Fruit fly (Drosophila melanogaster) whole organism, embryonic: ENCODE results near the gene Sgsh.

Experiments
- Atf6 ChIP-seq: fragments of 200-800 bp; sonication (Bioruptor generic); IDR thresholded peaks from 2 replicates; pipeline ENCODE4 v1.3.6; 2022; ENCODE audit warnings: missing biosample characterization, missing genetic modification characterization
- CG1233 ChIP-seq: fragments of 200-800 bp; sonication (Bioruptor generic); optimal IDR thresholded peaks from 4 replicates; lab custom pipeline; 2018; ENCODE audit warnings: missing biosample characterization, mild to moderate bottlenecking, missing genetic modification characterization
- CG12769 ChIP-seq: fragments of 200-800 bp; sonication (Bioruptor generic); optimal IDR thresholded peaks from 2 replicates; lab custom pipeline; 2019; ENCODE audit warnings: missing biosample characterization, mild to moderate bottlenecking, missing genetic modification characterization, moderate library complexity
- CG14441 ChIP-seq: fragments of 200-800 bp; sonication (Bioruptor generic); IDR thresholded peaks from 2 replicates; pipeline ENCODE4 v1.3.6; 2022; ENCODE audit warnings: missing biosample characterization, missing genetic modification characterization
- CG14860 ChIP-seq: fragments of 200-800 bp; sonication (Bioruptor generic); IDR thresholded peaks from 3 replicates; pipeline ENCODE4 v1.3.6; 2022; ENCODE audit warnings: missing biosample characterization, missing genetic modification characterization; ENCODE audit not compliant: partially characterized antibody
- CG2199 ChIP-seq: fragments of 200-800 bp; sonication (Bioruptor generic); IDR thresholded peaks from 3 replicates; pipeline ENCODE4 v1.3.6; 2022; ENCODE audit warnings: missing biosample characterization, missing genetic modification characterization
- CG3281 ChIP-seq: fragments of 200-800 bp; sonication (Bioruptor generic); optimal IDR thresholded peaks from 3 replicates; lab custom pipeline; 2017; ENCODE audit warnings: missing biosample characterization, mild to moderate bottlenecking, missing genetic modification characterization
- CG34422 ChIP-seq: fragments of 200-800 bp; sonication (Bioruptor generic); IDR thresholded peaks from 3 replicates; pipeline ENCODE4 v1.3.6; 2022; ENCODE audit warnings: missing biosample characterization, missing genetic modification characterization
- CG4328 ChIP-seq: fragments of 200-800 bp; sonication (Bioruptor generic); optimal IDR thresholded peaks from 3 replicates; lab custom pipeline; 2017; ENCODE audit warnings: missing biosample characterization, missing genetic modification reagents, missing genetic modification characterization
- CG4404 ChIP-seq: fragments of 200-800 bp; sonication (Bioruptor generic); IDR thresholded peaks from 2 replicates; pipeline ENCODE4 v1.3.6; 2022; ENCODE audit warnings: missing biosample characterization, missing genetic modification characterization
- CG6813 ChIP-seq: fragments of 200-800 bp; sonication (Bioruptor generic); optimal IDR thresholded peaks from 2 replicates; lab custom pipeline; 2017; ENCODE audit warnings: missing biosample characterization, missing genetic modification characterization, mild to moderate bottlenecking, moderate library complexity, missing genetic modification reagents
- CG8089 ChIP-seq: fragments of 200-800 bp; sonication (Bioruptor generic); optimal IDR thresholded peaks from 3 replicates; lab custom pipeline; 2016; ENCODE audit warnings: missing biosample characterization, missing genetic modification characterization
- Camta ChIP-seq: fragments of 200-800 bp; sonication (Bioruptor generic); optimal IDR thresholded peaks from 2 replicates; lab custom pipeline; 2016; ENCODE audit warnings: missing biosample characterization, missing genetic modification characterization
- Chrac-16 ChIP-seq: fragments of 200-800 bp; sonication (Bioruptor generic); optimal IDR thresholded peaks from 3 replicates; lab custom pipeline; 2016; ENCODE audit warnings: missing biosample characterization, missing genetic modification characterization
- Elba2 ChIP-seq: fragments of 200-800 bp; sonication (Bioruptor generic); optimal IDR thresholded peaks from 3 replicates; lab custom pipeline; 2016; ENCODE audit warnings: missing biosample characterization, missing genetic modification characterization
- HLHmδ ChIP-seq: fragments of 200-800 bp; sonication (Bioruptor generic); optimal IDR thresholded peaks from 2 replicates; lab custom pipeline; 2018; ENCODE audit warnings: missing biosample characterization, mild to moderate bottlenecking, missing genetic modification characterization, moderate library complexity
- HmgZ ChIP-seq: fragments of 200-800 bp; sonication (Bioruptor generic); optimal IDR thresholded peaks from 2 replicates; lab custom pipeline; 2018; ENCODE audit warnings: missing biosample characterization, mild to moderate bottlenecking, missing genetic modification characterization
- Hmr ChIP-seq: fragments of 200-800 bp; sonication (Bioruptor generic); optimal IDR thresholded peaks from 3 replicates; lab custom pipeline; 2017; ENCODE audit warnings: mild to moderate bottlenecking, missing biosample characterization, missing genetic modification reagents, missing genetic modification characterization
- Hr51 ChIP-seq, 2 experiments: fragments of 200-800 bp; sonication (Bioruptor generic); optimal IDR thresholded peaks; 2 replicates in 1 of 2; 3 replicates in 1 of 2; lab custom pipeline; 2016 to 2018; ENCODE audit warnings: missing biosample characterization in 2 of 2, missing genetic modification characterization in 2 of 2, mild to moderate bottlenecking in 1 of 2, moderate library complexity in 1 of 2
- Pdp1 ChIP-seq, 2 experiments: fragments of 200-800 bp; sonication (Bioruptor generic); optimal IDR thresholded peaks; 3 replicates each; lab custom pipeline; 2016; ENCODE audit warnings: missing biosample characterization in 2 of 2, missing genetic modification characterization in 2 of 2, mild to moderate bottlenecking in 1 of 2, moderate library complexity in 1 of 2
- Side ChIP-seq: fragments of 200-800 bp; sonication (Bioruptor generic); optimal IDR thresholded peaks from 2 replicates; lab custom pipeline; 2016; ENCODE audit warnings: missing biosample characterization, missing genetic modification characterization
- ap ChIP-seq: fragments of 200-800 bp; sonication (Bioruptor generic); IDR thresholded peaks from 2 replicates; pipeline ENCODE4 v1.3.6; 2022; ENCODE audit warnings: missing biosample characterization, missing genetic modification characterization
- cg ChIP-seq: fragments of 200-800 bp; sonication (Bioruptor generic); optimal IDR thresholded peaks from 3 replicates; lab custom pipeline; 2019; ENCODE audit warnings: missing biosample characterization, mild to moderate bottlenecking, missing genetic modification characterization, moderate library complexity
- croc ChIP-seq: fragments of 200-800 bp; sonication (Bioruptor generic); conservative IDR thresholded peaks from 3 replicates; pipeline ENCODE4 v1.3.6; 2022; ENCODE audit warnings: missing biosample characterization, missing genetic modification characterization
- danr ChIP-seq: fragments of 200-800 bp; sonication (Bioruptor generic); IDR thresholded peaks from 2 replicates; pipeline ENCODE4 v1.3.6; 2022; ENCODE audit warnings: missing biosample characterization, missing genetic modification characterization
- disco-r ChIP-seq: fragments of 200-800 bp; sonication (Bioruptor generic); optimal IDR thresholded peaks from 2 replicates; lab custom pipeline; 2016; ENCODE audit warnings: missing biosample characterization, missing genetic modification characterization
- dysf ChIP-seq: fragments of 200-800 bp; sonication (Bioruptor generic); IDR thresholded peaks from 3 replicates; pipeline ENCODE4 v1.3.6; 2022; ENCODE audit warnings: missing biosample characterization, missing genetic modification characterization
- fd64A ChIP-seq: fragments of 200-800 bp; sonication (Bioruptor generic); optimal IDR thresholded peaks from 3 replicates; lab custom pipeline; 2018; ENCODE audit warnings: missing biosample characterization, mild to moderate bottlenecking, missing genetic modification characterization
- ftz-f1 ChIP-seq: fragments of 200-800 bp; sonication (Bioruptor generic); optimal IDR thresholded peaks from 2 replicates; lab custom pipeline; 2016; ENCODE audit warnings: missing biosample characterization, missing genetic modification characterization
- ind ChIP-seq: fragments of 200-800 bp; sonication (Bioruptor generic); optimal IDR thresholded peaks from 3 replicates; lab custom pipeline; 2016; ENCODE audit warnings: missing biosample characterization, missing genetic modification characterization
- kah ChIP-seq: fragments of 200-800 bp; sonication (Bioruptor generic); optimal IDR thresholded peaks from 2 replicates; lab custom pipeline; 2018; ENCODE audit warnings: missing biosample characterization, mild to moderate bottlenecking, missing genetic modification characterization
- ken ChIP-seq: fragments of 200-800 bp; sonication (Bioruptor generic); IDR thresholded peaks from 3 replicates; pipeline ENCODE4 v1.3.6; 2022; ENCODE audit warnings: missing biosample characterization, missing genetic modification characterization
- klu ChIP-seq: fragments of 200-800 bp; sonication (Bioruptor generic); IDR thresholded peaks from 2 replicates; pipeline ENCODE4 v1.3.6; 2022; ENCODE audit warnings: missing biosample characterization, missing genetic modification characterization
- lilli ChIP-seq: fragments of 200-800 bp; sonication (Bioruptor generic); optimal IDR thresholded peaks from 3 replicates; lab custom pipeline; 2016; ENCODE audit warnings: missing biosample characterization, missing genetic modification characterization
- lmd ChIP-seq: fragments of 200-800 bp; sonication (Bioruptor generic); IDR thresholded peaks from 2 replicates; pipeline ENCODE4 v1.3.6; 2022; ENCODE audit warnings: missing biosample characterization, missing genetic modification characterization
- mirr ChIP-seq: fragments of 200-800 bp; sonication (Bioruptor generic); optimal IDR thresholded peaks from 3 replicates; lab custom pipeline; 2018; ENCODE audit warnings: missing biosample characterization, mild to moderate bottlenecking, missing genetic modification characterization
- pan ChIP-seq, 4 experiments: fragments of >200 bp in 3 of 4; fragments of 200-800 bp in 1 of 4; sonication (Bioruptor generic) in 1 of 4; optimal IDR thresholded peaks in 3 of 4; IDR thresholded peaks in 1 of 4; 2 replicates each; pipeline versions ENCODE4 v1.3.6 to Lab custom; 2017 to 2022; ENCODE audit warnings: missing biosample characterization in 2 of 4, missing genetic modification characterization in 2 of 4, mixed read lengths in 1 of 4
- pb ChIP-seq: fragments of 200-800 bp; sonication (Bioruptor generic); optimal IDR thresholded peaks from 3 replicates; lab custom pipeline; 2016; ENCODE audit warnings: missing biosample characterization, missing genetic modification characterization
- prd ChIP-seq, 3 experiments: fragments of >200 bp in 2 of 3; fragments of 200-800 bp in 1 of 3; sonication (Bioruptor generic) in 1 of 3; optimal IDR thresholded peaks in 2 of 3; IDR thresholded peaks in 1 of 3; 2 replicates in 2 of 3; 3 replicates in 1 of 3; pipeline versions ENCODE4 v1.3.6 to Lab custom; 2017 to 2022; ENCODE audit warnings: missing biosample characterization in 1 of 3, missing genetic modification characterization in 1 of 3
- psq ChIP-seq: fragments of 200-800 bp; sonication (Bioruptor generic); optimal IDR thresholded peaks from 2 replicates; lab custom pipeline; 2017; ENCODE audit warnings: missing biosample characterization, missing genetic modification characterization
- ro ChIP-seq: fragments of 200-800 bp; sonication (Bioruptor generic); IDR thresholded peaks from 2 replicates; pipeline ENCODE4 v1.3.6; 2022; ENCODE audit warnings: missing biosample characterization, missing genetic modification characterization
- sd ChIP-seq: fragments of 200-800 bp; sonication (Bioruptor generic); optimal IDR thresholded peaks from 3 replicates; lab custom pipeline; 2018; ENCODE audit warnings: missing biosample characterization, mild to moderate bottlenecking, missing genetic modification characterization, moderate library complexity
- slbo ChIP-seq: fragments of 200-800 bp; sonication (Bioruptor generic); IDR thresholded peaks from 2 replicates; pipeline ENCODE4 v1.3.6; 2022; ENCODE audit warnings: missing biosample characterization, missing genetic modification characterization
- sug ChIP-seq: fragments of 200-800 bp; optimal IDR thresholded peaks from 2 replicates; lab custom pipeline; 2019; ENCODE audit warnings: missing biosample characterization, mild to moderate bottlenecking, missing genetic modification characterization, moderate library complexity
- tap ChIP-seq: fragments of 200-800 bp; optimal IDR thresholded peaks from 3 replicates; lab custom pipeline; 2019; ENCODE audit warnings: missing biosample characterization, mild to moderate bottlenecking, missing genetic modification characterization, moderate library complexity
- tx ChIP-seq: fragments of 200-800 bp; sonication (Bioruptor generic); optimal IDR thresholded peaks from 2 replicates; lab custom pipeline; 2016; ENCODE audit warnings: missing biosample characterization, missing genetic modification characterization
- zfh1 ChIP-seq: fragments of 200-800 bp; sonication (Bioruptor generic); IDR thresholded peaks from 3 replicates; pipeline ENCODE4 v1.3.6; 2022; ENCODE audit warnings: missing biosample characterization, missing genetic modification characterization
- zfh2 ChIP-seq: fragments of 200-800 bp; sonication (Bioruptor generic); optimal IDR thresholded peaks from 2 replicates; lab custom pipeline; 2016; ENCODE audit warnings: missing biosample characterization, missing genetic modification characterization

The Sgsh gene

dm6 chr3R:18918872-18919339 lies 6.2 kb upstream of the Sgsh start (continued):
- TF ChIP-seq tap (tag; lab: Kevin White, UChicago), result no peak
- no peak for TF ChIP-seq pb (GFP tag; lab: Kevin White, UChicago)
- no peak for TF ChIP-seq danr (GFP tag; lab: Robert Waterston, UW)
- peak; percentile 46 for TF ChIP-seq slbo (GFP tag; lab: Robert Waterston, UW)
- peak; percentile 84 for TF ChIP-seq ftz-f1 (GFP tag; lab: Kevin White, UChicago)
- TF ChIP-seq tx (GFP tag; lab: Kevin White, UChicago), result peak; percentile 12
- TF ChIP-seq ken (GFP tag; lab: Robert Waterston, UW), result no peak
- TF ChIP-seq CG12769, result peak; percentile 58
- TF ChIP-seq CG8089 (GFP tag; lab: Kevin White, UChicago), result no peak
- peak; percentile 85 for TF ChIP-seq kah (GFP tag; lab: Kevin White, UChicago)
- TF ChIP-seq zfh2, result peak; percentile 22
- peak; percentile 77 for TF ChIP-seq HmgZ (tag; lab: Kevin White, UChicago)
- no peak for TF ChIP-seq CG2199 (GFP tag; lab: Robert Waterston, UW)
- no peak for TF ChIP-seq prd (optimal IDR thresholded peaks at IDR 0.05; lab: Kevin White, UChicago)
- TF ChIP-seq prd (GFP tag; IDR thresholded peaks at IDR 0.05; lab: Robert Waterston, UW), result no peak
- TF ChIP-seq ap, result no peak
- no peak for TF ChIP-seq lmd (GFP tag; lab: Robert Waterston, UW)
- peak; percentile 25; the same call in 1 of the 2 replicates for TF ChIP-seq CG14441 (GFP tag; lab: Robert Waterston, UW)
- TF ChIP-seq psq (GFP tag; lab: Kevin White, UChicago), result no peak
- no peak for TF ChIP-seq ro
- TF ChIP-seq Hr51 (GFP tag; optimal IDR thresholded peaks at IDR 0.05; lab: Kevin White, UChicago), result peak in 1 of 2 experiments; percentile 11
- no peak for TF ChIP-seq CG4404
- TF ChIP-seq CG14860 (GFP tag; lab: Robert Waterston, UW), result no peak
- TF ChIP-seq CG3281 (GFP tag; lab: Kevin White, UChicago), result no peak
- TF ChIP-seq Pdp1 (GFP tag; optimal IDR thresholded peaks at IDR 0.05; lab: Kevin White, UChicago), result peak in 1 of 2 experiments; percentile 74
- TF ChIP-seq cg, result peak; percentile 52
- peak; percentile 52 for TF ChIP-seq Hmr
- no peak for TF ChIP-seq fd64A (GFP tag; lab: Kevin White, UChicago)
- peak; percentile 58; the same call in 1 of the 3 replicates for TF ChIP-seq CG34422 (GFP tag; lab: Robert Waterston, UW)
- TF ChIP-seq CG4328 (GFP tag; lab: Kevin White, UChicago), result peak; percentile 44
- TF ChIP-seq Camta (GFP tag; lab: Kevin White, UChicago), result no peak
- TF ChIP-seq HLHmδ (GFP tag; lab: Kevin White, UChicago), result no peak
- TF ChIP-seq mirr, result peak; percentile 99
- no peak for TF ChIP-seq ind (GFP tag; lab: Kevin White, UChicago)
- TF ChIP-seq CG6813, result peak; percentile 8
- TF ChIP-seq lilli (GFP tag; lab: Kevin White, UChicago), result peak; percentile 28
- TF ChIP-seq Side (GFP tag; lab: Kevin White, UChicago), result no peak
- peak; percentile 77 for TF ChIP-seq sd (tag; lab: Kevin White, UChicago)

DNA sequence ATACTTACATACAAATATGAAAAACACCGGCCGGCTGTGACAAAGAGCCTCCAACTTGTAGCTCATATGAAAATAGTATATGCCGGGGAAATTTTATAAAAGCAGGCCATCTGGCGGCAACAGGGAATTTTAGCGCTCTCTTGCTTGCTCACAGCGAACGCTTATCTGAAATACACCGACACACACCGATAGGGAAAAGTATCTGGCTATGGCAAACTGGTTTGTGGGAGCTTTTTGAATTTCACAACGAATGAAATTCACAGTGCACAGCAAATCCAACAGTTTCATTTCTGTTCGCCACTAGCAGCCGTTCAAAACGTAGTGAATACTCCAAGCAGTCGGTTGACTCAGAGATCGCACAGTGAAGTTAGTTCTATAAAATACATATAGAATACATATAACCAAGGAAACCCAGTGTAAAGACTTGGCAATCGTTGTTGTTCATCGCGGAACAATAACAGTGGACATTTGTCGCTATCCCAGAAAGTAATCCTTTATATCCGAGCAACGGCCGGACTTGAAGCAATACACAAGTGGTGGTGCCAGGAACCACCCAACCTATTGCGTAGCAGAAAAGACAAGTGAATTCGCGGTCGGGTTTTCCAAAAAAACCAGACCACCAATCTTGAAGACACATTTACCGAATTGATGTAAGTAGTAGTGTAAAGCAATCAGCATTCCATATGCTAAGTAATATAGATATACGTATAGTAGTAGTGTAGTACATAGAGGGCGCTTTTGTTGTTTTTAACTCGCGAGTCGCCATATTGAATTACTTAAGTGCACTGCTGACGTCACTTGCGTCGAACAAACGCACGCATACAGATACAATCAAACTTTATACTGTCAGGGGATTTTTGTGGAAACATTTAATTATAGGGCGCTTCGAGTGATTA lies 5.5 kb upstream of the Sgsh start:
- no peak for TF ChIP-seq kah (GFP tag; lab: Kevin White, UChicago)
- TF ChIP-seq Elba2 (GFP tag; lab: Kevin White, UChicago), result no peak
- peak; percentile 59 for TF ChIP-seq CG3281 (GFP tag; lab: Kevin White, UChicago)
- TF ChIP-seq Pdp1 (GFP tag; optimal IDR thresholded peaks at IDR 0.05; lab: Kevin White, UChicago), result no peak
- no peak for TF ChIP-seq klu (GFP tag; lab: Robert Waterston, UW)
- peak; percentile 5 for TF ChIP-seq disco-r
- TF ChIP-seq Chrac-16 (GFP tag; lab: Kevin White, UChicago), result no peak
- no peak for TF ChIP-seq pan (optimal IDR thresholded peaks at IDR 0.05; lab: Kevin White, UChicago)
- TF ChIP-seq pan (GFP tag; optimal IDR thresholded peaks at IDR 0.05 in 1 of 2, IDR thresholded peaks at IDR 0.05 in 1 of 2), result no peak
- TF ChIP-seq Atf6 (GFP tag; lab: Robert Waterston, UW), result 0 out of 2 replicates have a peak, but pooled peaks have one; percentile 13
- no peak for TF ChIP-seq dysf (GFP tag; lab: Robert Waterston, UW)
- TF ChIP-seq CG1233 (GFP tag; lab: Kevin White, UChicago), result peak; percentile 12
- peak; percentile 9 for TF ChIP-seq sug (tag; lab: Kevin White, UChicago)
- no peak for TF ChIP-seq croc (GFP tag; lab: Robert Waterston, UW)
- no peak for TF ChIP-seq zfh1
